Fruit fly (Drosophila melanogaster) S2 (cell line): ENCODE results near the gene CG43348.

ENCODE experiments used
- CG8478 ChIP-seq: fragments of >200 bp; optimal IDR thresholded peaks from 2 replicates; lab custom pipeline; 2018
- CTCF ChIP-seq, 2 experiments: fragments of >200 bp; optimal IDR thresholded peaks; 2 replicates each; lab custom pipeline; 2018

CG43348 gene

dm6 chr2L:1230691-1231090 lies 31.5 kb downstream of the CG43348 start:
- TF ChIP-seq CG8478 = no peak
- TF ChIP-seq CTCF (optimal IDR thresholded peaks at IDR 0.05; lab: Kevin White, UChicago) = no peak

dm6 chr2L:1239736-1240135 lies 40.5 kb downstream of the CG43348 start, which contains the start of gene CG5397:
Gene CG5397, plus strand, starts transcription at chr2L:1240036.
- TF ChIP-seq CTCF (optimal IDR thresholded peaks at IDR 0.05; lab: Kevin White, UChicago) (no peak), CG8478 (no peak)
